Worm (Caenorhabditis elegans) whole organism, L3 larva: ENCODE data around the gene ssp-35.

Source experiments
- R02D3.7 ChIP-seq: fragments of 150-350 bp; optimal IDR thresholded peaks from 2 replicates; lab custom pipeline; 2014; ENCODE audit warnings: missing biosample characterization, missing genetic modification characterization
- lin-39 ChIP-seq: fragments of 150-350 bp; optimal IDR thresholded peaks from 2 replicates; lab custom pipeline; 2018; ENCODE audit warnings: missing biosample characterization, missing genetic modification reagents, missing genetic modification characterization
- nhr-23 ChIP-seq: fragments of 150-350 bp; optimal IDR thresholded peaks from 2 replicates; lab custom pipeline; 2014; ENCODE audit warnings: missing biosample characterization, missing genetic modification reagents, missing genetic modification characterization
- nhr-76 ChIP-seq: fragments of 150-350 bp; sonication (generic microtip); optimal IDR thresholded peaks from 5 replicates; lab custom pipeline; 2014; ENCODE audit warnings: missing biosample characterization, missing genetic modification characterization
- sea-2 ChIP-seq: fragments of 150-350 bp; sonication (generic microtip); optimal IDR thresholded peaks from 4 replicates; lab custom pipeline; 2014; ENCODE audit warnings: missing biosample characterization, missing genetic modification reagents, missing genetic modification characterization
- zag-1 ChIP-seq: fragments of 150-350 bp; optimal IDR thresholded peaks from 2 replicates; lab custom pipeline; 2014; ENCODE audit warnings: missing biosample characterization, missing genetic modification characterization
- ztf-11 ChIP-seq: fragments of 150-350 bp; optimal IDR thresholded peaks from 2 replicates; lab custom pipeline; 2014; ENCODE audit warnings: missing biosample characterization, missing genetic modification characterization

ce11 chrV:12281508-12281907, 17.9 kb upstream of the ssp-35 start:
- TF ChIP-seq lin-39 (tag; lab: Kevin White, UChicago), result no peak
- TF ChIP-seq ztf-11 (tag; lab: Kevin White, UChicago), result no peak
- TF ChIP-seq sea-2, result no peak
- no peak for TF ChIP-seq R02D3.7 (tag; lab: Kevin White, UChicago)
- TF ChIP-seq zag-1 (tag; lab: Kevin White, UChicago), result no peak
- no peak for TF ChIP-seq nhr-23 (tag; lab: Kevin White, UChicago)
- TF ChIP-seq nhr-76, result no peak
